Worm (Caenorhabditis elegans) whole organism, mixed stage, embryonic: ENCODE data around the gene C01G5.25.

ENCODE experiments used
- elt-1 ChIP-seq: sonication (generic microtip); optimal IDR thresholded peaks from 2 replicates; lab custom pipeline; 2017; ENCODE audit warnings: missing genetic modification characterization, mild to moderate bottlenecking, missing compliant biosample characterization, antibody characterized with exemption, moderate library complexity, borderline replicate concordance; ENCODE audit not compliant: insufficient read depth
- nhr-2 ChIP-seq: fragments of 150-350 bp; optimal IDR thresholded peaks from 2 replicates; lab custom pipeline; 2014; ENCODE audit warnings: missing biosample characterization, missing genetic modification characterization
- unc-39 ChIP-seq: fragments of 150-350 bp; optimal IDR thresholded peaks from 2 replicates; lab custom pipeline; 2014; ENCODE audit warnings: missing biosample characterization, missing genetic modification characterization
- zip-8 ChIP-seq: fragments of 150-350 bp; optimal IDR thresholded peaks from 2 replicates; lab custom pipeline; 2014; ENCODE audit warnings: missing biosample characterization, missing genetic modification characterization
- ztf-11 ChIP-seq: fragments of 150-350 bp; optimal IDR thresholded peaks from 2 replicates; lab custom pipeline; 2014; ENCODE audit warnings: missing biosample characterization, missing genetic modification characterization

DNA sequence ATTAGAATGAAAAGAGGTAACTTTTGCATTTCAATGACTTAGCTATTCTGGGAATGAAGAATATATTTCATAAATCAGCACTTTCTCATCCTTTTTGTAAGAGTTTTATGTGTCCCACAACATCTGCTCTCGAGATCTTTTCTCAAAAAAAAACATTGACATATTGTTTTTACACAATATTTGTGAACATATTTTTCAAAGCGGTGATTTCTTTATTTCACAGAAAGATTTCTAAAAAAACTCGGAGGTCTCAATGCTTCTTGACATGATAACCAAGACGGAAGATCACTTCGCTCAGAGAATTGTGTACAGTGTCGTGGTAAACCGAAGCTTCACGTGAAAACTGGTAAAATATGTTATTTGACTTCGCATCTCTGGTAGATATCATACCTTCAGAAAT is 54.4 kb downstream of the C01G5.25 start, which contains the start of gene F38A5.22:
- TF ChIP-seq ztf-11 (tag; lab: Kevin White, UChicago) (no peak), unc-39 (tag; lab: Kevin White, UChicago) (no peak), zip-8 (tag; lab: Kevin White, UChicago) (no peak), nhr-2 (tag; lab: Kevin White, UChicago) (no peak), elt-1 (no peak)
